In the genomic region with DNA sequence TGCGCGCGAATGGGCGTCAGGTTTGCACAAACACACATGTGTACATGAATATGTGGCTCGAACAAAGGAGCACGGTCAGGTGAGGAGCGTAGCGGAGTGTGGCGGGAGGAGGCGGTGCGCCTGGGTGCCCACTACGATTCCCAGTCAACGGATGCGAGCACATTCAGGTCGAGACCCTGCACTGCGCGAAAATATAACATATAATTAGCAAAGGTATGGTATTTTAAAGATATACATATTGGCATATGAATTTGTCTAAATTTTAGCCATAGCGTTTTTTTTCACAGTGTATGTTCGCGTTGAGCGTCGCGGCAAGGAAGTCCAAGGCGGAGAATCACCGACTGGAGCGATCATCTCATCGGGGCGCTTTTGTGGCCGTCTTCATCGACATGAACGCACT, we compare ENCODE assay signal across 3 fruit fly cellular contexts.
TF ChIP-seq lines count a peak whose summit lies in the region.

No protein-coding gene starts in this region.

TF ChIP-seq in whole organism, embryonic, 481 proteins besides CTCF, POLR2A, EP300 and RAD21 (continued from another document):
- TF ChIP-seq Meics (GFP tag; optimal IDR thresholded peaks at IDR 0.05; lab: Kevin White, UChicago), result no peak
- TF ChIP-seq CG5245 (GFP tag; optimal IDR thresholded peaks at IDR 0.05; lab: Kevin White, UChicago), result no peak
- TF ChIP-seq seq (GFP tag; IDR thresholded peaks at IDR 0.05; lab: Robert Waterston, UW), result no peak
- no peak for TF ChIP-seq jigr1 (GFP tag; IDR thresholded peaks at IDR 0.05; lab: Robert Waterston, UW)
- no peak for TF ChIP-seq Six4 (GFP tag; optimal IDR thresholded peaks at IDR 0.05; lab: Kevin White, UChicago)
- TF ChIP-seq gcm (GFP tag; optimal IDR thresholded peaks at IDR 0.05; lab: Kevin White, UChicago), result no peak
- TF ChIP-seq zf30C (GFP tag; optimal IDR thresholded peaks at IDR 0.05; lab: Kevin White, UChicago), result peak; percentile 4

TF ChIP-seq in whole organism, prepupa, 60 proteins besides CTCF, POLR2A, EP300 and RAD21 (continued from another document):
- TF ChIP-seq CG11294 (GFP tag; IDR thresholded peaks at IDR 0.05; lab: Robert Waterston, UW) (no peak), Smox (GFP tag; optimal IDR thresholded peaks at IDR 0.05; lab: Kevin White, UChicago) (peak; percentile 75), OdsH (GFP tag; optimal IDR thresholded peaks at IDR 0.05; lab: Kevin White, UChicago) (peak; percentile 44), ss (GFP tag; optimal IDR thresholded peaks at IDR 0.05; lab: Kevin White, UChicago) (peak; percentile 73 to 75), CG9139 (GFP tag; optimal IDR thresholded peaks at IDR 0.05; lab: Kevin White, UChicago) (peak; percentile 66), pdm3 (GFP tag; optimal IDR thresholded peaks at IDR 0.05; lab: Kevin White, UChicago) (peak; percentile 54), CG8319 (GFP tag; optimal IDR thresholded peaks at IDR 0.05; lab: Kevin White, UChicago) (peak; percentile 7), CG31627 (GFP tag; optimal IDR thresholded peaks at IDR 0.05; lab: Kevin White, UChicago) (peak; percentile 64), Met (GFP tag; optimal IDR thresholded peaks at IDR 0.05; lab: Kevin White, UChicago) (peak; percentile 83), CG34406 (GFP tag; optimal IDR thresholded peaks at IDR 0.05; lab: Kevin White, UChicago) (peak; percentile 43), Eip78C (GFP tag; lab: Kevin White, UChicago) (peak; percentile 84), CG11902 (GFP tag; optimal IDR thresholded peaks at IDR 0.05; lab: Kevin White, UChicago) (peak; percentile 55), Lpt (GFP tag; optimal IDR thresholded peaks at IDR 0.05; lab: Kevin White, UChicago) (no peak), Hr4 (GFP tag; optimal IDR thresholded peaks at IDR 0.05; lab: Kevin White, UChicago) (no peak), CG6276 (GFP tag; optimal IDR thresholded peaks at IDR 0.05; lab: Kevin White, UChicago) (no peak), esn (GFP tag; optimal IDR thresholded peaks at IDR 0.05; lab: Kevin White, UChicago) (peak; percentile 75), CG4318 (GFP tag; optimal IDR thresholded peaks at IDR 0.05; lab: Kevin White, UChicago) (no peak), Blimp-1 (GFP tag; optimal IDR thresholded peaks at IDR 0.05; lab: Kevin White, UChicago) (no peak), CG10631 (GFP tag; optimal IDR thresholded peaks at IDR 0.05; lab: Kevin White, UChicago) (peak; percentile 59), fkh (GFP tag; optimal IDR thresholded peaks at IDR 0.05; lab: Kevin White, UChicago) (no peak), Ets21C (GFP tag; optimal IDR thresholded peaks at IDR 0.05; lab: Kevin White, UChicago) (peak; percentile 32), fd59A (GFP tag; optimal IDR thresholded peaks at IDR 0.05; lab: Kevin White, UChicago) (peak; percentile 63), Ets96B (tag; optimal IDR thresholded peaks at IDR 0.05; lab: Kevin White, UChicago) (peak; percentile 72), acj6 (GFP tag; optimal IDR thresholded peaks at IDR 0.05; lab: Kevin White, UChicago) (peak; percentile 39), vri (GFP tag; optimal IDR thresholded peaks at IDR 0.05; lab: Kevin White, UChicago) (peak; percentile 85), salr (GFP tag; optimal IDR thresholded peaks at IDR 0.05; lab: Kevin White, UChicago) (peak in 1 of 2 experiments; percentile 46), net (GFP tag; optimal IDR thresholded peaks at IDR 0.05; lab: Kevin White, UChicago) (peak; percentile 1), CG6854 (GFP tag; optimal IDR thresholded peaks at IDR 0.05; lab: Kevin White, UChicago) (peak; percentile 52), lz (GFP tag; optimal IDR thresholded peaks at IDR 0.05; lab: Kevin White, UChicago) (peak; percentile 70), CG3919 (GFP tag; optimal IDR thresholded peaks at IDR 0.05; lab: Kevin White, UChicago) (peak; percentile 72), CG10669 (GFP tag; optimal IDR thresholded peaks at IDR 0.05; lab: Kevin White, UChicago) (peak; percentile 44), CG7368 (GFP tag; optimal IDR thresholded peaks at IDR 0.05; lab: Kevin White, UChicago) (peak; percentile 25), CG8632 (GFP tag; optimal IDR thresholded peaks at IDR 0.05; lab: Kevin White, UChicago) (peak; percentile 38), cyc (GFP tag; optimal IDR thresholded peaks at IDR 0.05; lab: Kevin White, UChicago) (peak; percentile 76), Hr39 (GFP tag; optimal IDR thresholded peaks at IDR 0.05; lab: Kevin White, UChicago) (peak; percentile 67), CG8119 (GFP tag; IDR thresholded peaks at IDR 0.05; lab: Robert Waterston, UW) (peak; percentile 23; the same call in 1 of the 3 replicates), CG1621 (tag; optimal IDR thresholded peaks at IDR 0.05; lab: Kevin White, UChicago) (peak; percentile 76)

TF ChIP-seq in whole organism, wandering third instar larva, 38 proteins besides CTCF, POLR2A, EP300 and RAD21 (continued from another document):
- TF ChIP-seq foxo (GFP tag; optimal IDR thresholded peaks at IDR 0.05; lab: Kevin White, UChicago) (peak in 1 of 2 experiments; percentile 82), br (GFP tag; optimal IDR thresholded peaks at IDR 0.05; lab: Kevin White, UChicago) (peak; percentile 85), sv (GFP tag; optimal IDR thresholded peaks at IDR 0.05; lab: Kevin White, UChicago) (no peak), Vsx2 (GFP tag; optimal IDR thresholded peaks at IDR 0.05; lab: Kevin White, UChicago; ENCODE audit: partially characterized antibody) (no peak), fru (GFP tag; optimal IDR thresholded peaks at IDR 0.05; lab: Kevin White, UChicago) (peak; percentile 88), rgr (GFP tag; optimal IDR thresholded peaks at IDR 0.05; lab: Kevin White, UChicago) (peak; percentile 80), psq (GFP tag; optimal IDR thresholded peaks at IDR 0.05; lab: Kevin White, UChicago) (peak; percentile 54), ey (GFP tag; optimal IDR thresholded peaks at IDR 0.05; lab: Kevin White, UChicago) (peak; percentile 81), h (GFP tag; optimal IDR thresholded peaks at IDR 0.05; lab: Kevin White, UChicago) (peak; percentile 88), GATAd (GFP tag; optimal IDR thresholded peaks at IDR 0.05; lab: Kevin White, UChicago) (no peak), lola (GFP tag; optimal IDR thresholded peaks at IDR 0.05; lab: Kevin White, UChicago) (no peak)
TF ChIP-seq in whole organism, wandering third instar larva: peak in this region for 21.
